Fruit fly (Drosophila melanogaster) whole organism, embryonic: ENCODE results near the gene CG7231.

ENCODE experiments used
- Atf3 ChIP-seq: fragments of 200-800 bp; sonication (Bioruptor generic); optimal IDR thresholded peaks from 3 replicates; lab custom pipeline; 2016; ENCODE audit warnings: missing biosample characterization, missing genetic modification characterization
- Atf6 ChIP-seq: fragments of 200-800 bp; sonication (Bioruptor generic); IDR thresholded peaks from 2 replicates; pipeline ENCODE4 v1.3.6; 2022; ENCODE audit warnings: missing biosample characterization, missing genetic modification characterization
- B-H2 ChIP-seq: fragments of 200-800 bp; sonication (Bioruptor generic); optimal IDR thresholded peaks from 2 replicates; lab custom pipeline; 2018; ENCODE audit warnings: missing biosample characterization, mild to moderate bottlenecking, missing genetic modification characterization
- CG10147 ChIP-seq: fragments of 200-800 bp; sonication (Bioruptor generic); optimal IDR thresholded peaks from 2 replicates; lab custom pipeline; 2019; ENCODE audit warnings: missing biosample characterization, mild to moderate bottlenecking, missing genetic modification characterization, moderate library complexity
- CG13624 ChIP-seq: fragments of 200-800 bp; sonication (Bioruptor generic); optimal IDR thresholded peaks from 2 replicates; lab custom pipeline; 2016; ENCODE audit warnings: missing biosample characterization, missing genetic modification characterization
- CG14965 ChIP-seq: fragments of 200-800 bp; sonication (Bioruptor generic); optimal IDR thresholded peaks from 2 replicates; lab custom pipeline; 2016; ENCODE audit warnings: missing biosample characterization, missing genetic modification characterization, borderline replicate concordance
- CG15073 ChIP-seq: fragments of 200-800 bp; sonication (Bioruptor generic); optimal IDR thresholded peaks from 2 replicates; lab custom pipeline; 2016; ENCODE audit warnings: missing biosample characterization, missing genetic modification characterization
- CG17802 ChIP-seq: fragments of 200-800 bp; sonication (Bioruptor generic); optimal IDR thresholded peaks from 2 replicates; lab custom pipeline; 2018; ENCODE audit warnings: missing biosample characterization, mild to moderate bottlenecking, missing genetic modification characterization, moderate library complexity
- CG1792 ChIP-seq: fragments of 200-800 bp; sonication (Bioruptor generic); optimal IDR thresholded peaks from 2 replicates; lab custom pipeline; 2016; ENCODE audit warnings: missing biosample characterization, missing genetic modification characterization
- CG2120 ChIP-seq: fragments of 200-800 bp; sonication (Bioruptor generic); optimal IDR thresholded peaks from 3 replicates; lab custom pipeline; 2016; ENCODE audit warnings: missing biosample characterization, missing genetic modification characterization
- CG32532 ChIP-seq: fragments of 200-800 bp; sonication (Bioruptor generic); IDR thresholded peaks from 2 replicates; pipeline ENCODE4 v1.3.6; 2022; ENCODE audit warnings: missing biosample characterization, missing genetic modification characterization
- CG3281 ChIP-seq: fragments of 200-800 bp; sonication (Bioruptor generic); optimal IDR thresholded peaks from 3 replicates; lab custom pipeline; 2017; ENCODE audit warnings: missing biosample characterization, mild to moderate bottlenecking, missing genetic modification characterization
- CG33557 ChIP-seq: fragments of 200-800 bp; sonication (Bioruptor generic); optimal IDR thresholded peaks from 2 replicates; lab custom pipeline; 2019; ENCODE audit warnings: missing biosample characterization, mild to moderate bottlenecking, missing genetic modification characterization, moderate library complexity
- CG5180 ChIP-seq: fragments of 200-800 bp; sonication (Bioruptor generic); optimal IDR thresholded peaks from 3 replicates; lab custom pipeline; 2017; ENCODE audit warnings: missing biosample characterization, missing genetic modification characterization, mild to moderate bottlenecking, moderate library complexity, missing genetic modification reagents
- CG7372 ChIP-seq: fragments of 200-800 bp; sonication (Bioruptor generic); IDR thresholded peaks from 2 replicates; pipeline ENCODE4 v1.3.6; 2022; ENCODE audit warnings: missing biosample characterization, missing genetic modification characterization
- CG7839 ChIP-seq: fragments of 200-800 bp; sonication (Bioruptor generic); optimal IDR thresholded peaks from 3 replicates; lab custom pipeline; 2018; ENCODE audit warnings: missing biosample characterization, mild to moderate bottlenecking, missing genetic modification characterization, moderate library complexity
- CTCF ChIP-seq: fragments of 200-800 bp; sonication (Bioruptor generic); optimal IDR thresholded peaks from 2 replicates; lab custom pipeline; 2017; ENCODE audit warnings: missing biosample characterization, mild to moderate bottlenecking, missing genetic modification characterization, moderate library complexity
- D19B ChIP-seq: fragments of 200-800 bp; sonication (Bioruptor generic); optimal IDR thresholded peaks from 2 replicates; lab custom pipeline; 2017; ENCODE audit warnings: missing biosample characterization, mild to moderate bottlenecking, missing genetic modification characterization
- Deaf1 ChIP-seq: fragments of 200-800 bp; optimal IDR thresholded peaks from 3 replicates; lab custom pipeline; 2019; ENCODE audit warnings: missing biosample characterization, mild to moderate bottlenecking, missing genetic modification characterization, moderate library complexity
- Doc3 ChIP-seq: fragments of 200-800 bp; sonication (Bioruptor generic); IDR thresholded peaks from 3 replicates; pipeline ENCODE4 v1.3.6; 2022; ENCODE audit warnings: missing biosample characterization, missing genetic modification characterization; ENCODE audit not compliant: partially characterized antibody
- Drgx ChIP-seq: fragments of 200-800 bp; sonication (Bioruptor generic); IDR thresholded peaks from 2 replicates; pipeline ENCODE4 v1.3.6; 2022; ENCODE audit warnings: missing biosample characterization, missing genetic modification characterization
- Gsc ChIP-seq: fragments of 200-800 bp; sonication (Bioruptor generic); IDR thresholded peaks from 2 replicates; pipeline ENCODE4 v1.3.6; 2022; ENCODE audit warnings: missing biosample characterization, missing genetic modification characterization
- Hand ChIP-seq: fragments of 200-800 bp; sonication (Bioruptor generic); optimal IDR thresholded peaks from 2 replicates; lab custom pipeline; 2017; ENCODE audit warnings: mild to moderate bottlenecking, missing biosample characterization, missing genetic modification reagents, missing genetic modification characterization
- Hsf ChIP-seq: fragments of 200-800 bp; sonication (Bioruptor generic); optimal IDR thresholded peaks from 3 replicates; lab custom pipeline; 2016; ENCODE audit warnings: missing biosample characterization, missing genetic modification characterization
- Jarid2 ChIP-seq: fragments of 200-800 bp; sonication (Bioruptor generic); optimal IDR thresholded peaks from 3 replicates; lab custom pipeline; 2017; ENCODE audit warnings: mild to moderate bottlenecking, missing biosample characterization, missing genetic modification reagents, missing genetic modification characterization
- Med ChIP-seq: fragments of 200-800 bp; sonication (Bioruptor generic); peaks from one replicate; lab custom pipeline; 2016; ENCODE audit warnings: missing biosample characterization, missing genetic modification characterization, mild to moderate bottlenecking, inconsistent platforms, moderate library complexity
- NFAT ChIP-seq: fragments of 200-800 bp; sonication (Bioruptor generic); IDR thresholded peaks from 2 replicates; pipeline ENCODE4 v1.3.6; 2022; ENCODE audit warnings: missing biosample characterization, missing genetic modification characterization
- NfI ChIP-seq: fragments of 200-800 bp; sonication (Bioruptor generic); optimal IDR thresholded peaks from 3 replicates; lab custom pipeline; 2018; ENCODE audit warnings: missing biosample characterization, mild to moderate bottlenecking, missing genetic modification characterization, moderate library complexity
- PHDP ChIP-seq: fragments of 200-800 bp; sonication (Bioruptor generic); optimal IDR thresholded peaks from 3 replicates; lab custom pipeline; 2018; ENCODE audit warnings: missing biosample characterization, mild to moderate bottlenecking, missing genetic modification characterization, moderate library complexity
- Six4 ChIP-seq: fragments of 200-800 bp; sonication (Bioruptor generic); optimal IDR thresholded peaks from 2 replicates; lab custom pipeline; 2016; ENCODE audit warnings: missing biosample characterization, missing genetic modification characterization
- Sry-δ ChIP-seq: fragments of 200-800 bp; sonication (Bioruptor generic); optimal IDR thresholded peaks from 2 replicates; lab custom pipeline; 2016; ENCODE audit warnings: missing biosample characterization, missing genetic modification characterization
- Trl ChIP-seq, 3 experiments: fragments of >200 bp in 2 of 3; fragments of 200-800 bp in 1 of 3; sonication (Bioruptor generic) in 1 of 3; optimal IDR thresholded peaks; 2 replicates in 1 of 3; 3 replicates in 2 of 3; lab custom pipeline; 2016 to 2017; ENCODE audit warnings: missing biosample characterization in 1 of 3, missing genetic modification characterization in 1 of 3
- al ChIP-seq: fragments of 200-800 bp; sonication (Bioruptor generic); IDR thresholded peaks from 2 replicates; pipeline ENCODE4 v1.3.6; 2022; ENCODE audit warnings: missing biosample characterization, missing genetic modification characterization
- chif ChIP-seq, 2 experiments: fragments of 200-800 bp; sonication (Bioruptor generic); optimal IDR thresholded peaks; 3 replicates each; lab custom pipeline; 2016; ENCODE audit warnings: missing biosample characterization in 2 of 2, missing genetic modification characterization in 2 of 2
- chinmo ChIP-seq: fragments of 200-800 bp; sonication (Bioruptor generic); IDR thresholded peaks from 4 replicates; pipeline ENCODE4 v1.3.6; 2022; ENCODE audit warnings: missing biosample characterization, missing genetic modification characterization; ENCODE audit not compliant: partially characterized antibody
- crc ChIP-seq: fragments of 200-800 bp; sonication (Bioruptor generic); optimal IDR thresholded peaks from 2 replicates; lab custom pipeline; 2016; ENCODE audit warnings: missing biosample characterization, missing genetic modification characterization
- dan ChIP-seq: fragments of 200-800 bp; sonication (Bioruptor generic); IDR thresholded peaks from 2 replicates; pipeline ENCODE4 v1.3.6; 2022; ENCODE audit warnings: missing biosample characterization, missing genetic modification characterization
- dati ChIP-seq: fragments of 200-800 bp; sonication (Bioruptor generic); IDR thresholded peaks from 2 replicates; pipeline ENCODE4 v1.3.6; 2022; ENCODE audit warnings: missing biosample characterization, missing genetic modification characterization
- dimm ChIP-seq: fragments of 200-800 bp; sonication (Bioruptor generic); IDR thresholded peaks from 2 replicates; pipeline ENCODE4 v1.3.6; 2022; ENCODE audit warnings: missing biosample characterization, missing genetic modification characterization
- en ChIP-seq: fragments of 200-800 bp; sonication (Bioruptor generic); optimal IDR thresholded peaks from 2 replicates; lab custom pipeline; 2016; ENCODE audit warnings: missing biosample characterization, missing genetic modification characterization
- gce ChIP-seq: fragments of 200-800 bp; sonication (Bioruptor generic); IDR thresholded peaks from 3 replicates; pipeline ENCODE4 v1.3.6; 2022; ENCODE audit warnings: missing biosample characterization, missing genetic modification characterization
- gem ChIP-seq: fragments of 200-800 bp; sonication (Bioruptor generic); optimal IDR thresholded peaks from 2 replicates; lab custom pipeline; 2019; ENCODE audit warnings: missing biosample characterization, mild to moderate bottlenecking, missing genetic modification characterization, moderate library complexity
- ind ChIP-seq: fragments of 200-800 bp; sonication (Bioruptor generic); optimal IDR thresholded peaks from 3 replicates; lab custom pipeline; 2016; ENCODE audit warnings: missing biosample characterization, missing genetic modification characterization
- nom ChIP-seq: fragments of 200-800 bp; sonication (Bioruptor generic); optimal IDR thresholded peaks from 2 replicates; lab custom pipeline; 2017; ENCODE audit warnings: missing biosample characterization, missing genetic modification characterization, mild to moderate bottlenecking, moderate library complexity, missing genetic modification reagents
- org-1 ChIP-seq: fragments of 200-800 bp; sonication (Bioruptor generic); optimal IDR thresholded peaks from 2 replicates; lab custom pipeline; 2017; ENCODE audit warnings: missing biosample characterization, missing genetic modification characterization
- prd ChIP-seq, 3 experiments: fragments of >200 bp in 2 of 3; fragments of 200-800 bp in 1 of 3; sonication (Bioruptor generic) in 1 of 3; optimal IDR thresholded peaks in 2 of 3; IDR thresholded peaks in 1 of 3; 2 replicates in 2 of 3; 3 replicates in 1 of 3; pipeline versions ENCODE4 v1.3.6 to Lab custom; 2017 to 2022; ENCODE audit warnings: missing biosample characterization in 1 of 3, missing genetic modification characterization in 1 of 3
- sisA ChIP-seq: fragments of 200-800 bp; sonication (Bioruptor generic); IDR thresholded peaks from 2 replicates; pipeline ENCODE4 v1.3.6; 2022; ENCODE audit warnings: missing biosample characterization, missing genetic modification characterization
- sna ChIP-seq: fragments of 200-800 bp; sonication (Bioruptor generic); IDR thresholded peaks from 2 replicates; pipeline ENCODE4 v1.3.6; 2022; ENCODE audit warnings: missing biosample characterization, missing genetic modification characterization; ENCODE audit not compliant: partially characterized antibody
- trh ChIP-seq: fragments of 200-800 bp; sonication (Bioruptor generic); optimal IDR thresholded peaks from 2 replicates; lab custom pipeline; 2016; ENCODE audit warnings: missing biosample characterization, missing genetic modification characterization
- twi ChIP-seq: fragments of 200-800 bp; optimal IDR thresholded peaks from 2 replicates; lab custom pipeline; 2019; ENCODE audit warnings: missing biosample characterization, mild to moderate bottlenecking, missing genetic modification characterization, moderate library complexity
- usp ChIP-seq: fragments of >200 bp; optimal IDR thresholded peaks from 2 replicates; lab custom pipeline; 2017; ENCODE audit warnings: missing biosample characterization, missing genetic modification characterization

CG7231 gene

DNA sequence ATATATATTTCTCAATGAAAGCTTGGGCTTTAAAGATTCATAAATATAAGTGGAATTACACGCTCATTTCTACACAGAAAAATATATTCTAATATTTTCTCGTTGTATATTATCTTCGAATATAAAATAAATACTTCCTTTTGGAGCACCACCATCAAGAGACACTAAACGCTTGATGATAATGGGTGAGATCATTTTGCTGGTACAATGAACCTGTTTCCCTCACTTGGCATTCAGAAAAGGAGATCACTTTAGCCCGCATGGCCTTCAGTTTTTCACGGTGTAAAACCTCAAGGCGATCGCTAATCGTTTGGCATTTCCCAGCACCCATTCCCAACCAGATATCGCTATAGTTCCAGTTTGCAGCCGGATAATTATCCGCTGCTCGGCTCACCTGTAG lies 22.3 kb downstream of the CG7231 start (continued):
- TF ChIP-seq Deaf1 = no peak
- no peak for TF ChIP-seq Sry-δ (GFP tag; lab: Kevin White, UChicago)
- 0 out of 2 replicates have a peak, but pooled peaks have one; percentile 8 for TF ChIP-seq Atf6 (GFP tag; lab: Robert Waterston, UW)
- TF ChIP-seq CG3281 (GFP tag; lab: Kevin White, UChicago) = peak; percentile 20
- TF ChIP-seq gem = peak; percentile 16
- TF ChIP-seq al (GFP tag; lab: Robert Waterston, UW) = peak; percentile 11; the same call in 1 of the 2 replicates
- TF ChIP-seq CG7839 = peak; percentile 11
- TF ChIP-seq nom (GFP tag; lab: Kevin White, UChicago) = peak; percentile 67
- no peak for TF ChIP-seq CG7372 (GFP tag; lab: Robert Waterston, UW)
- TF ChIP-seq CG2120 (GFP tag; lab: Kevin White, UChicago) = peak; percentile 14
- no peak for TF ChIP-seq Atf3
- TF ChIP-seq crc = no peak
- TF ChIP-seq Hand (GFP tag; lab: Kevin White, UChicago) = no peak
- peak; percentile 32; the same call in 1 of the 2 replicates for TF ChIP-seq CG32532 (GFP tag; lab: Robert Waterston, UW)
- TF ChIP-seq org-1 (GFP tag; lab: Kevin White, UChicago) = no peak
- peak; percentile 48 for TF ChIP-seq Drgx
- no peak for TF ChIP-seq Jarid2 (GFP tag; lab: Kevin White, UChicago)
- no peak for TF ChIP-seq Gsc (GFP tag; lab: Robert Waterston, UW)
- TF ChIP-seq sisA = no peak
- TF ChIP-seq CG33557 (GFP tag; lab: Kevin White, UChicago) = no peak
- no peak for TF ChIP-seq CG10147 (GFP tag; lab: Kevin White, UChicago)
- TF ChIP-seq NFAT (GFP tag; lab: Robert Waterston, UW) = peak; percentile 15; the same call in 1 of the 2 replicates
- TF ChIP-seq Hsf = no peak
- no peak for TF ChIP-seq prd (optimal IDR thresholded peaks at IDR 0.05; lab: Kevin White, UChicago)
- TF ChIP-seq prd (GFP tag; IDR thresholded peaks at IDR 0.05; lab: Robert Waterston, UW) = peak; percentile 26; the same call in 1 of the 3 replicates
- no peak for TF ChIP-seq ind
- TF ChIP-seq twi (tag; lab: Kevin White, UChicago) = no peak
- TF ChIP-seq CG17802 (tag; lab: Kevin White, UChicago) = no peak
- TF ChIP-seq en = no peak
- no peak for TF ChIP-seq CG5180 (GFP tag; lab: Kevin White, UChicago)
- TF ChIP-seq usp = no peak
- no peak for TF ChIP-seq dati (GFP tag; lab: Robert Waterston, UW)
- TF ChIP-seq B-H2 (GFP tag; lab: Kevin White, UChicago) = no peak

- TF ChIP-seq sna (no peak), Trl (optimal IDR thresholded peaks at IDR 0.05; lab: Kevin White, UChicago) (peak in 1 of 2 experiments; percentile 48), Trl (GFP tag; optimal IDR thresholded peaks at IDR 0.05; lab: Kevin White, UChicago) (no peak), CG15073 (GFP tag; lab: Kevin White, UChicago) (no peak), Doc3 (GFP tag; lab: Robert Waterston, UW) (no peak), dimm (GFP tag; lab: Robert Waterston, UW) (no peak), dan (GFP tag; lab: Robert Waterston, UW) (no peak), NfI (GFP tag; lab: Kevin White, UChicago) (no peak), CG14965 (GFP tag; lab: Kevin White, UChicago) (no peak), CG1792 (GFP tag; lab: Kevin White, UChicago) (no peak), chif (GFP tag; optimal IDR thresholded peaks at IDR 0.05; lab: Kevin White, UChicago) (no peak), Med (GFP tag; lab: Kevin White, UChicago) (peak; percentile 80), D19B (GFP tag; lab: Kevin White, UChicago) (no peak), gce (GFP tag; lab: Robert Waterston, UW) (no peak), PHDP (tag; lab: Kevin White, UChicago) (no peak), CTCF (GFP tag; lab: Kevin White, UChicago) (no peak), trh (GFP tag; lab: Kevin White, UChicago) (no peak), CG13624 (GFP tag; lab: Kevin White, UChicago) (no peak), Six4 (GFP tag; lab: Kevin White, UChicago) (no peak), chinmo (GFP tag; lab: Robert Waterston, UW) (0 out of 4 replicates have a peak, but pooled peaks have one; percentile 55)
Observed at dm6 chr2L:8007160-8007876, 23.6 kb downstream of the CG7231 start, which contains the start of gene Spn28Dc. Gene Spn28Dc (minus strand): TSS chr2L:8007210.
